Worm (Caenorhabditis elegans): Measurements from ENCODE around the gene R155.5.

Gene R155.5

DNA sequence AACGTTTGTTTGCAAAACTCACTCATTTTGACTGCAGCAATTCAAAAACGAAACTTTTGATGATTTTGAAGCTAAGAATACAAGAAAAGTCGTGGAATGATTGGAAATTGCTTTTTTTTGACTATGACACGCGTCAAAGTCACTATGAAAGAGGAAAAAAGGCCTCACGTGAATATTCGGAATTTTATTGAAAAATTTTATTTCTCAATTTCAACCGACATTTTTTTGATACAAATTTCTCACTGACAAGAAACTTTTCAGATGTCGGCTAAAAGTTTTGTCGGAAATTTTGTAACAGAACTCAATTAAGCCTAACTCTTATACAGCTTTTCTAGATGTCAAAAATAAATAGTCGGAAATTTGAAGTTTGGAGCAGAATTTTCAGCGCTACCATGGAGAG lies at the start of gene R155.5:
TSS of gene R155.5 (minus strand) at position 101 of the 400 bp plus-strand sequence.
- TF ChIP-seq Y116A8C.19 (tag; optimal IDR thresholded peaks at IDR 0.05; ENCODE audit: borderline replicate concordance) (no peak), fkh-10 (GFP tag; optimal IDR thresholded peaks at IDR 0.05) (no peak), rnt-1 (tag; optimal IDR thresholded peaks at IDR 0.05) (no peak), nhr-77 (tag; optimal IDR thresholded peaks at IDR 0.05) (no peak), unc-130 (tag; optimal IDR thresholded peaks at IDR 0.05) (no peak)

DNA sequence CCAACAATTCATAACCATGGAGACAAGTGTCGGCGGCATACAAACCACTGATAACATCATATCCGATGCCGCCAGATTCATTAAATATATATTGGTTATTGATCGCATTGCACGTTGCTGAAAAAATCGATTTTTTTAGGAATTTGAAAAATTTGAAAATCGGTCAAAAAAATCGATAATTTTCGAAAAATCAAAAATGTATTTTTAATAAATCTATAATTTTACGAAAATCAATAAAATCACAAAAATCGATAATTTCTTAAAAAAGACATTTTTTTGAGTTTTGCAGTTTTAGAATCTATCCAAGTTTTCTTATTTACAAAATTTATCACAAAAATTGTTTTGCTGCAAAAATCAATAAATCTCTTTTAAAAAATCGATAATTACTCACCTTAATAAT lies 45.2 kb upstream of the R155.5 start:
- TF ChIP-seq ceh-88 (GFP tag; IDR thresholded peaks at IDR 0.05) (no peak), hlh-4 (tag; optimal IDR thresholded peaks at IDR 0.05) (no peak), nhr-85 (tag) (no peak), nhr-76 (tag; optimal IDR thresholded peaks at IDR 0.05) (no peak), snu-23 (GFP tag; optimal IDR thresholded peaks at IDR 0.05) (no peak), lin-14 (GFP tag; optimal IDR thresholded peaks at IDR 0.05) (no peak), unc-62 (GFP tag; optimal IDR thresholded peaks at IDR 0.05) (no peak), lin-13 (GFP tag; optimal IDR thresholded peaks at IDR 0.05) (no peak), mep-1 (tag; optimal IDR thresholded peaks at IDR 0.05) (no peak), xbp-1 (tag; optimal IDR thresholded peaks at IDR 0.05) (no peak)

DNA sequence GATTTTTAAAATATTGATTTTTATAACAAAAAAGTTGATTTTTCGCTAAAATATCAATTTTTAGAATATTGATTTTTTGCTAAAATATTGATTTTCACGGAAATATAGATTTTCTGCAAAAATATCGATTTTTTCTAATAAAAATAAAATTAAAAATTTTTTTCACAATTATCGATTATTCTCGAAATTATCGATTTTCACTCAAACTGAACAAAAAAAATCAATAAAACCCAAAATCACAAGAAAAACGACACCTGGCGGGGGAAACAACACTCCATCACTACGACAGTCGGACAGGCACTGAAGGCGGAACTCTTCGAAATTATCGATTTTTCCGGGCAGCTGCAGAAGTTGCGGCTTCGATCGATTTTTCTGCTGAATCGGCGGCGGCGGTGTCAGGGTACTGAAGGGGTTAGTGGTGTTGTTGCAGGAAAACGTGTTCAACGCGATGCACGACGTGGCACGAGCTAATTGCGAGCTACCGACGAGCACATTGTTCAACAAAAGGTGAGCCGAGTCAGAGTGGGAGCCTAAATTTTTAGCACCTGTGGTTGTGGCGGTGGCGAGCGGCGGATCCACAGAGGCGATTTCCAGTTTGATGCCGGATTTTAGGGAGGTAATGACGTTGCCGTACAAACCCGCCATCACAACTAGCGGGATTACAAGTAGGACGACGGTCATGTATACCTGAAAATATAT lies 43.0 kb upstream of the R155.5 start:
- TF ChIP-seq swsn-7 (tag; optimal IDR thresholded peaks at IDR 0.05) (no peak), nhr-20 (tag; optimal IDR thresholded peaks at IDR 0.05) (no peak), efl-1 (optimal IDR thresholded peaks at IDR 0.05) (no peak), efl-1 (GFP tag; optimal IDR thresholded peaks at IDR 0.05 in 1 of 2) (no peak), nhr-84 (tag; optimal IDR thresholded peaks at IDR 0.05) (no peak), efl-3 (GFP tag; optimal IDR thresholded peaks at IDR 0.05) (no peak), elt-3 (tag; optimal IDR thresholded peaks at IDR 0.05) (no peak), mep-1 (tag; optimal IDR thresholded peaks at IDR 0.05) (no peak)

DNA sequence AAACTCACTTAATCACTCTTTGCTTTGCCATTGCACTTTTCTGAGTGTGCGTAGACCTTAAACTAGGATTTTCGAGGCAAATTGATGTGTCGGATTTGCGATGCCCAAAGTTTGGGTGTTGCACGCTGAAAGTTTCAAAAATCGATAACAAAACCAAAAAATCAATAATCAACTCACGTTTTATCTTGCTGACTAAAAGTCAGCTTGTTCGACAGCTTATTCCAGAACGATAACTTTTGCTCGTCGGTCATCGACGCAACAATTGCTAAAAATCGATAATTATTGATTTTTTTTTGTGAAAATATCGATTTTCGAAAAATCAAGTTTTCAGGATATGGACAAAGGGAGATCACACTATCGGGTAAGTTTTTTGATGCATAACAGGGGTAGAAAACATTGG lies 42.2 kb upstream of the R155.5 start:
- TF ChIP-seq mdl-1 (tag; optimal IDR thresholded peaks at IDR 0.05) (no peak), lin-13 (GFP tag; optimal IDR thresholded peaks at IDR 0.05) (no peak), elt-3 (tag; optimal IDR thresholded peaks at IDR 0.05) (no peak), nhr-47 (tag; optimal IDR thresholded peaks at IDR 0.05) (no peak)

DNA sequence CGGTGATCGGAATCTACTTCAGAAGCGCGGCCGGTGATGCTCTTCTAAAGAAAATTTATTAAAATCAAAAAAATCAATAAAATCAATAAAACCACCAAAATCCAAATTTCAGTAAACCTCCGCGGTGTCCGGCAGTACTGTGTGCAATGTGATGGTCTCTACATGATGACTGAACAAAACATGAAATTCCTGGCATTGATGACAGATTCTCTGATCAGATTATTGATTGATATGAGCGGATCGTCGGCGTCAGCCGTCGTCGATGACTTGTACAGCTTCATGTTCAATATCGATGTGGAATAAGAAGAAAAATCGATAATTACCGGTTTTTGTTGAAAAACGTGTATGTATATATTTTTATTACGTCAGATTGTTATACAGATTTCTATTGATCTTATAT lies 38.6 kb upstream of the R155.5 start:
- TF ChIP-seq pag-3 (tag; optimal IDR thresholded peaks at IDR 0.05; ENCODE audit: borderline replicate concordance, insufficient read depth): no peak
- no peak for TF ChIP-seq pqm-1 (tag; optimal IDR thresholded peaks at IDR 0.05)
- TF ChIP-seq ceh-82 (tag; optimal IDR thresholded peaks at IDR 0.05): no peak
- TF ChIP-seq aha-1 (tag; optimal IDR thresholded peaks at IDR 0.05): no peak
- no peak for TF ChIP-seq efl-1 (optimal IDR thresholded peaks at IDR 0.05)
- TF ChIP-seq efl-1 (GFP tag; optimal IDR thresholded peaks at IDR 0.05 in 1 of 2): peak in 1 of 2 experiments; percentile 72
- no peak for TF ChIP-seq tlp-1 (tag; optimal IDR thresholded peaks at IDR 0.05)
- no peak for TF ChIP-seq swsn-7 (tag; optimal IDR thresholded peaks at IDR 0.05)

DNA sequence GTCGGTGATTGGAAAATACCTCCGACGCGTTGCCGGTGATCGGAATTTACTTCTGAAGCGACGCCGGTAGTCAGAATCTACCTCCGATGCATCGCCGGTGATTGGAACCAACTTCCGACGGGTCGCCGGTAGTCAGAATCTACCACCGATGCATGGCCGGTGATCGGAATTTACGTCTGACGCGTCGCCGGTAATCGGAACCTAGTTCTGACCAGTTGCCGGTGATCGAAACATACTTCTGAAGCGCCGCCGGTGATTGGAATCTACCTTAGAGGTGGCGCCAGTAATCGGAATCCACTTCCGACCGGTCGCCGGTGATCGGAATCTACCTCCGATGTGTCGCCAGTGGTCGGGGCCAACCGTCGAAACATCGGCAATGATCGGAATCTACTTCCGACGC lies 38.0 kb upstream of the R155.5 start:
- no peak for TF ChIP-seq egl-13 (tag; optimal IDR thresholded peaks at IDR 0.05)
- TF ChIP-seq nhr-85 (tag): no peak
- no peak for TF ChIP-seq Y116A8C.19 (tag; optimal IDR thresholded peaks at IDR 0.05; ENCODE audit: borderline replicate concordance)
- no peak for TF ChIP-seq sup-37 (GFP tag; optimal IDR thresholded peaks at IDR 0.05)
- TF ChIP-seq ces-1 (GFP tag; optimal IDR thresholded peaks at IDR 0.05): no peak
- TF ChIP-seq efl-1 (optimal IDR thresholded peaks at IDR 0.05): no peak
- TF ChIP-seq efl-1 (GFP tag; optimal IDR thresholded peaks at IDR 0.05 in 1 of 2): no peak
- TF ChIP-seq pax-3 (tag; optimal IDR thresholded peaks at IDR 0.05): no peak
- TF ChIP-seq aly-2 (tag; optimal IDR thresholded peaks at IDR 0.05): no peak
- TF ChIP-seq sptf-1 (tag; optimal IDR thresholded peaks at IDR 0.05): no peak
- TF ChIP-seq unc-86 (tag; optimal IDR thresholded peaks at IDR 0.05): no peak
